Worm (Caenorhabditis elegans) whole organism, late embryonic: ENCODE measurements around the gene arrd-18.

ENCODE experiments used
- C08G9.2 ChIP-seq: sonication (generic microtip); optimal IDR thresholded peaks from 2 replicates; lab custom pipeline; 2016; ENCODE audit warnings: mild to moderate bottlenecking, missing genetic modification characterization, moderate library complexity, missing compliant biosample characterization
- F13H6.1 ChIP-seq: sonication (generic microtip); optimal IDR thresholded peaks from 2 replicates; lab custom pipeline; 2016; ENCODE audit warnings: missing genetic modification characterization, missing compliant biosample characterization
- K09A11.1 ChIP-seq: sonication (generic microtip); optimal IDR thresholded peaks from 2 replicates; lab custom pipeline; 2017; ENCODE audit warnings: antibody characterized with exemption, mild to moderate bottlenecking, missing genetic modification characterization, missing compliant biosample characterization; ENCODE audit not compliant: insufficient read depth
- T23F11.4 ChIP-seq: fragments of 200-800 bp; sonication (Bioruptor generic); optimal IDR thresholded peaks from 2 replicates; lab custom pipeline; 2018; ENCODE audit warnings: mild to moderate bottlenecking, missing genetic modification characterization, missing compliant biosample characterization
- Y22D7AL.16 ChIP-seq: sonication (generic microtip); optimal IDR thresholded peaks from 2 replicates; lab custom pipeline; 2016; ENCODE audit warnings: missing genetic modification characterization, missing compliant biosample characterization
- ceh-14 ChIP-seq: sonication (generic microtip); optimal IDR thresholded peaks from 2 replicates; lab custom pipeline; 2016; ENCODE audit warnings: missing genotype, missing genetic modification characterization, missing compliant biosample characterization
- ceh-22 ChIP-seq: sonication (generic microtip); optimal IDR thresholded peaks from 2 replicates; lab custom pipeline; 2017; ENCODE audit warnings: missing biosample characterization, missing genetic modification characterization
- ceh-24 ChIP-seq: sonication (generic microtip); optimal IDR thresholded peaks from 2 replicates; lab custom pipeline; 2016; ENCODE audit warnings: mild to moderate bottlenecking, missing genetic modification characterization, missing compliant biosample characterization
- ceh-30 ChIP-seq: fragments of 150-350 bp; optimal IDR thresholded peaks from 2 replicates; lab custom pipeline; 2014; ENCODE audit warnings: missing biosample characterization, missing genetic modification characterization
- ceh-34 ChIP-seq: sonication (generic microtip); optimal IDR thresholded peaks from 2 replicates; lab custom pipeline; 2016; ENCODE audit warnings: mild to moderate bottlenecking, missing genetic modification characterization, missing compliant biosample characterization
- ceh-45 ChIP-seq: fragments of 200-800 bp; sonication (Bioruptor generic); IDR thresholded peaks from 2 replicates; pipeline ENCODE4 v1.3.6; 2022; ENCODE audit warnings: missing genetic modification reagents, missing genetic modification characterization, missing compliant biosample characterization
- ceh-9 ChIP-seq: sonication (generic microtip); optimal IDR thresholded peaks from 2 replicates; lab custom pipeline; 2016; ENCODE audit warnings: mild to moderate bottlenecking, missing genetic modification characterization, inconsistent platforms, missing compliant biosample characterization
- che-1 ChIP-seq: sonication (generic microtip); optimal IDR thresholded peaks from 2 replicates; lab custom pipeline; 2016; ENCODE audit warnings: mild to moderate bottlenecking, missing genetic modification characterization, missing compliant biosample characterization
- elt-4 ChIP-seq: sonication (generic microtip); optimal IDR thresholded peaks from 2 replicates; lab custom pipeline; 2016; ENCODE audit warnings: missing genetic modification characterization, missing compliant biosample characterization
- ets-4 ChIP-seq: sonication (generic microtip); optimal IDR thresholded peaks from 2 replicates; lab custom pipeline; 2016; ENCODE audit warnings: missing genetic modification characterization, missing compliant biosample characterization
- fkh-6 ChIP-seq: sonication (generic microtip); optimal IDR thresholded peaks from 2 replicates; lab custom pipeline; 2016; ENCODE audit warnings: missing genetic modification characterization, missing compliant biosample characterization
- gmeb-2 ChIP-seq: sonication (generic microtip); optimal IDR thresholded peaks from 2 replicates; lab custom pipeline; 2016; ENCODE audit warnings: missing genetic modification characterization, inconsistent platforms, missing compliant biosample characterization
- hlh-13 ChIP-seq: fragments of 200-800 bp; sonication (Bioruptor generic); optimal IDR thresholded peaks from 2 replicates; lab custom pipeline; 2018; ENCODE audit warnings: mild to moderate bottlenecking, missing genetic modification characterization, missing compliant biosample characterization
- hlh-15 ChIP-seq: sonication (generic microtip); optimal IDR thresholded peaks from 2 replicates; lab custom pipeline; 2016; ENCODE audit warnings: missing genetic modification characterization, missing compliant biosample characterization
- hlh-30 ChIP-seq: sonication (generic microtip); optimal IDR thresholded peaks from 2 replicates; lab custom pipeline; 2017; ENCODE audit warnings: antibody characterized with exemption, missing genetic modification characterization, missing compliant biosample characterization; ENCODE audit not compliant: insufficient read depth
- nfya-1 ChIP-seq: sonication (generic microtip); optimal IDR thresholded peaks from 2 replicates; lab custom pipeline; 2017; ENCODE audit warnings: missing genetic modification characterization, mild to moderate bottlenecking, missing compliant biosample characterization, antibody characterized with exemption, moderate library complexity
- nhr-11 ChIP-seq: fragments of 150-350 bp; optimal IDR thresholded peaks from 2 replicates; lab custom pipeline; 2014; ENCODE audit warnings: missing biosample characterization, missing genetic modification characterization
- nhr-232 ChIP-seq: sonication (generic microtip); optimal IDR thresholded peaks from 2 replicates; lab custom pipeline; 2016; ENCODE audit warnings: missing genetic modification characterization, missing compliant biosample characterization
- npax-4 ChIP-seq: sonication (generic microtip); optimal IDR thresholded peaks from 2 replicates; lab custom pipeline; 2016; ENCODE audit warnings: missing genetic modification characterization, missing compliant biosample characterization
- odd-2 ChIP-seq: sonication (generic microtip); optimal IDR thresholded peaks from 2 replicates; lab custom pipeline; 2017; ENCODE audit warnings: antibody characterized with exemption, mild to moderate bottlenecking, missing genetic modification characterization, missing compliant biosample characterization
- pag-3 ChIP-seq: sonication (generic microtip); optimal IDR thresholded peaks from 2 replicates; lab custom pipeline; 2016; ENCODE audit warnings: missing compliant biosample characterization, missing genetic modification characterization, borderline replicate concordance
- pax-1 ChIP-seq: fragments of 150-350 bp; optimal IDR thresholded peaks from 2 replicates; lab custom pipeline; 2014; ENCODE audit warnings: missing biosample characterization, missing genetic modification characterization
- pha-4 ChIP-seq: fragments of 150-350 bp; optimal IDR thresholded peaks from 2 replicates; lab custom pipeline; 2018; ENCODE audit warnings: missing biosample characterization, missing genetic modification reagents, missing genetic modification characterization
- tbx-7 ChIP-seq: sonication (generic microtip); optimal IDR thresholded peaks from 2 replicates; lab custom pipeline; 2016; ENCODE audit warnings: missing genotype, missing genetic modification characterization, missing compliant biosample characterization
- ttx-3 ChIP-seq: sonication (generic microtip); optimal IDR thresholded peaks from 2 replicates; lab custom pipeline; 2016; ENCODE audit warnings: missing genetic modification reagents, missing genetic modification characterization, missing compliant biosample characterization
- unc-3 ChIP-seq, 2 experiments: fragments of 200-800 bp in 1 of 2; sonication (Bioruptor generic) in 1 of 2; sonication (generic microtip) in 1 of 2; conservative IDR thresholded peaks in 1 of 2; optimal IDR thresholded peaks in 1 of 2; 2 replicates each; pipeline versions ENCODE4 v1.3.6 to Lab custom; 2016 to 2022; ENCODE audit warnings: missing compliant biosample characterization in 2 of 2, missing genetic modification characterization in 2 of 2, missing genetic modification reagents in 1 of 2
- unc-55 ChIP-seq: sonication (generic microtip); optimal IDR thresholded peaks from 2 replicates; lab custom pipeline; 2017; ENCODE audit warnings: missing biosample characterization, missing genetic modification reagents, missing genetic modification characterization
- unc-86 ChIP-seq: sonication (generic microtip); optimal IDR thresholded peaks from 2 replicates; lab custom pipeline; 2016; ENCODE audit warnings: missing genetic modification characterization, missing compliant biosample characterization
- ztf-16 ChIP-seq: sonication (generic microtip); optimal IDR thresholded peaks from 2 replicates; lab custom pipeline; 2017; ENCODE audit warnings: missing genetic modification characterization, missing compliant biosample characterization

Gene arrd-18

ce11 chrV:3312067-3312666, at the start of gene arrd-18:
Gene arrd-18, minus strand, starts transcription at chrV:3312117.
- no peak for TF ChIP-seq ttx-3
- TF ChIP-seq gmeb-2 (tag; lab: Kevin White, UChicago) = no peak
- TF ChIP-seq ceh-14 (tag; lab: Kevin White, UChicago) = peak; percentile 15
- TF ChIP-seq, all 69 proteins: peak for 1

DNA sequence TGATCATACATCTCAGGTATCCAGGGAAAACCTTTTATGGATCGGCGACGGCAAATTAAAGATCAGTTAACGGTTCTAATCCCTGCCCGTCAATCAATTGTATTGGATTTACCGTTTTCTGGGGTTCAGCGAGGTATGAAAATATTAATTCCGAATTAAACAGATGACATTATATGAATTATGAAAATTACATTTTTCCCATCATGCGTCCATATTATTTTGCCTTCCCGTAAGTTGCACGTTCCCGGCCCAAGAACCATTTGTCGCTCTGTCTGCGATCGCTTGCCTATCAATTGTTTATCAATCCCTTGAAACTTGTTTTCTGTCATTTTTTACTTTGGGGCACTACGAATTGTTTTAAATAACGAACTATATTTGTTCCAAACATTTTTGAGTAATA, 49.7 kb upstream of the arrd-18 start:
- no peak for TF ChIP-seq C08G9.2 (tag; lab: Kevin White, UChicago)
- TF ChIP-seq nhr-232 (tag; lab: Kevin White, UChicago) = no peak
- no peak for TF ChIP-seq npax-4 (tag; lab: Kevin White, UChicago)
- TF ChIP-seq ttx-3 = no peak
- TF ChIP-seq hlh-13 (GFP tag; lab: Kevin White, UChicago) = no peak
- TF ChIP-seq hlh-30 = no peak
- TF ChIP-seq ets-4 (tag; lab: Kevin White, UChicago) = no peak
- no peak for TF ChIP-seq tbx-7 (tag; lab: Kevin White, UChicago)
- TF ChIP-seq che-1 (tag; lab: Kevin White, UChicago) = no peak
- TF ChIP-seq ceh-9 (tag; lab: Kevin White, UChicago) = no peak
- TF ChIP-seq F13H6.1 (tag; lab: Kevin White, UChicago) = no peak
- no peak for TF ChIP-seq T23F11.4 (GFP tag; lab: Kevin White, UChicago)
- no peak for TF ChIP-seq ceh-45 (GFP tag; lab: Robert Waterston, UW)

ce11 chrV:3358267-3358666, 46.4 kb upstream of the arrd-18 start, which contains the start of gene C04E12.5:
Gene C04E12.5, plus strand, starts transcription at chrV:3358567.
- TF ChIP-seq Y22D7AL.16 (tag; lab: Kevin White, UChicago) = no peak
- TF ChIP-seq elt-4 (tag; lab: Kevin White, UChicago) = no peak
- no peak for TF ChIP-seq nhr-232 (tag; lab: Kevin White, UChicago)
- no peak for TF ChIP-seq ceh-22
- TF ChIP-seq unc-86 (tag; lab: Kevin White, UChicago) = no peak
- TF ChIP-seq K09A11.1 (tag; lab: Kevin White, UChicago) = no peak
- TF ChIP-seq ztf-16 (tag; lab: Kevin White, UChicago) = no peak
- TF ChIP-seq nhr-11 (tag; lab: Kevin White, UChicago) = no peak
- TF ChIP-seq hlh-15 (tag; lab: Kevin White, UChicago) = no peak
- no peak for TF ChIP-seq tbx-7 (tag; lab: Kevin White, UChicago)
- no peak for TF ChIP-seq gmeb-2 (tag; lab: Kevin White, UChicago)
- TF ChIP-seq che-1 (tag; lab: Kevin White, UChicago) = no peak
- no peak for TF ChIP-seq fkh-6 (tag; lab: Kevin White, UChicago)

ce11 chrV:3357106-3357505, 45.2 kb upstream of the arrd-18 start, which contains the start of gene scrm-3:
Gene scrm-3, minus strand, starts transcription at chrV:3357206.
- TF ChIP-seq hlh-15 (tag; lab: Kevin White, UChicago) (no peak), ceh-30 (tag; lab: Kevin White, UChicago) (no peak)

- TF ChIP-seq elt-4 (tag; lab: Kevin White, UChicago) = no peak
- TF ChIP-seq, all 69 proteins: peak for 0
Observed at ce11 chrV:3355544-3355943, 43.6 kb upstream of the arrd-18 start.

DNA sequence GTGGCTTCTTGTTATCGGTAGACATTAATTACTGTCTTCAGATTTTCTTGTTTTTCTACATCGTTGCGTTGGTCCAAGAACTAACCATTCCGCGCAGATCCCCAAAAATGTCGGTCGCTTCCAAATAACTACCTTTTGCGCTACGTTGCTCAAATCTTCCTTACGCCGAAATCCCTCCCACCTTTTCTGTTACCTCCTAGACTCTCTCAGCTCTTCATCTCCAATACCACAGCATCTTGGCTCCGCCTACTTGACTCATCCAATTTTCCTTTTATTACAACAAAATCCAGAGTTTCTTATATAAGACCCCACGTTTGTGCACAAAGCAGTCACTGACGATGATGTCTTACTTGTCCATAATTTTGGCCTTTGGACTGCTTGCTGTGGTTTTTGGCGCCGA, 41.0 kb upstream of the arrd-18 start, which contains the start of gene C17B7.12:
C17B7.12 (plus strand) TSS at position 301 of the 400 bp plus-strand sequence.
- TF ChIP-seq unc-3 (GFP tag; conservative IDR thresholded peaks at IDR 0.05; lab: Robert Waterston, UW) (no peak), unc-3 (tag; optimal IDR thresholded peaks at IDR 0.05; lab: Kevin White, UChicago) (no peak), pax-1 (tag; lab: Kevin White, UChicago) (no peak), odd-2 (tag; lab: Kevin White, UChicago) (no peak), unc-86 (tag; lab: Kevin White, UChicago) (no peak), elt-4 (tag; lab: Kevin White, UChicago) (no peak), pha-4 (tag; lab: Kevin White, UChicago) (no peak), unc-55 (no peak), T23F11.4 (GFP tag; lab: Kevin White, UChicago) (no peak), ttx-3 (no peak), nfya-1 (tag; lab: Kevin White, UChicago) (no peak), K09A11.1 (tag; lab: Kevin White, UChicago) (no peak), ceh-34 (no peak), ceh-24 (tag; lab: Kevin White, UChicago) (no peak), pag-3 (tag; lab: Kevin White, UChicago) (no peak)
